Fruit fly (Drosophila melanogaster): ENCODE data around the gene elg1.
A peak's percentile ranks its signal among the peaks of the same experiment; 100 is the strongest.

The elg1 gene

dm6 chr3L:16113607-16114337 is 18.1 kb upstream of the elg1 start (continued):
- TF ChIP-seq CG10565 (GFP tag; optimal IDR thresholded peaks at IDR 0.05) (peak; percentile 39), CG17612 (GFP tag; IDR thresholded peaks at IDR 0.05) (no peak), ind (GFP tag; optimal IDR thresholded peaks at IDR 0.05) (peak; percentile 83), eyg (GFP tag; optimal IDR thresholded peaks at IDR 0.05) (peak; percentile 77), CG17385 (GFP tag; optimal IDR thresholded peaks at IDR 0.05) (no peak), Opbp (GFP tag; IDR thresholded peaks at IDR 0.05; ENCODE audit: partially characterized antibody) (peak; percentile 79; the same call in 2 of the 3 replicates), ato (GFP tag; IDR thresholded peaks at IDR 0.05; ENCODE audit: partially characterized antibody) (peak; percentile 50; the same call in 1 of the 2 replicates), nom (GFP tag; optimal IDR thresholded peaks at IDR 0.05) (peak; percentile 73), croc (GFP tag; conservative IDR thresholded peaks at IDR 0.05) (peak; percentile 39; the same call in 2 of the 3 replicates), trem (tag; optimal IDR thresholded peaks at IDR 0.05) (peak; percentile 59), CG8089 (GFP tag; optimal IDR thresholded peaks at IDR 0.05) (peak; percentile 50), CG18262 (tag; optimal IDR thresholded peaks at IDR 0.05) (peak; percentile 83), sug (tag; optimal IDR thresholded peaks at IDR 0.05) (peak; percentile 84), CG33557 (GFP tag; optimal IDR thresholded peaks at IDR 0.05) (peak; percentile 49), CG11247 (GFP tag; IDR thresholded peaks at IDR 0.05) (peak; percentile 56), p53 (GFP tag; optimal IDR thresholded peaks at IDR 0.05) (peak; percentile 72), CG12299 (tag; optimal IDR thresholded peaks at IDR 0.05) (no peak), jigr1 (GFP tag; IDR thresholded peaks at IDR 0.05) (0 out of 3 replicates have a peak, but pooled peaks have one; percentile 36), CG10366 (GFP tag; IDR thresholded peaks at IDR 0.05) (peak; percentile 80), ken (GFP tag; IDR thresholded peaks at IDR 0.05) (peak; percentile 87), CG17829 (tag; optimal IDR thresholded peaks at IDR 0.05) (peak; percentile 86), gsb-n (tag; optimal IDR thresholded peaks at IDR 0.05) (no peak), rib (GFP tag; IDR thresholded peaks at IDR 0.05) (peak; percentile 75; the same call in 1 of the 2 replicates), Ets65A (GFP tag) (peak; percentile 98), CG12155 (GFP tag; optimal IDR thresholded peaks at IDR 0.05) (peak; percentile 80), Fer3 (tag; optimal IDR thresholded peaks at IDR 0.05) (no peak), Ets97D (GFP tag; optimal IDR thresholded peaks at IDR 0.05) (peak; percentile 92), luna (GFP tag; optimal IDR thresholded peaks at IDR 0.05) (peak; percentile 79), CG6689 (GFP tag; IDR thresholded peaks at IDR 0.05) (peak; percentile 83), CG8765 (GFP tag; IDR thresholded peaks at IDR 0.05) (peak; percentile 54), fd102C (GFP tag; optimal IDR thresholded peaks at IDR 0.05) (no peak), CG34224 (GFP tag; IDR thresholded peaks at IDR 0.05; ENCODE audit: partially characterized antibody) (peak; percentile 53), Nf-YC (tag; optimal IDR thresholded peaks at IDR 0.05) (no peak), Spps (tag; optimal IDR thresholded peaks at IDR 0.05) (no peak), CG9727 (GFP tag; optimal IDR thresholded peaks at IDR 0.05) (peak; percentile 89), CG10979 (tag; optimal IDR thresholded peaks at IDR 0.05) (peak; percentile 77), dm (GFP tag; optimal IDR thresholded peaks at IDR 0.05) (peak; percentile 92), lab (GFP tag; optimal IDR thresholded peaks at IDR 0.05) (no peak), HmgD (GFP tag; optimal IDR thresholded peaks at IDR 0.05) (peak; percentile 74), dati (GFP tag; IDR thresholded peaks at IDR 0.05) (peak; percentile 30; the same call in 1 of the 2 replicates), Six4 (GFP tag; optimal IDR thresholded peaks at IDR 0.05) (peak; percentile 76), BEAF-32 (GFP tag; optimal IDR thresholded peaks at IDR 0.05) (peak; percentile 87), CG12104 (GFP tag; optimal IDR thresholded peaks at IDR 0.05) (peak; percentile 89), CG17186 (GFP tag; optimal IDR thresholded peaks at IDR 0.05) (peak; percentile 92), Nf-YA (GFP tag; IDR thresholded peaks at IDR 0.05) (peak; percentile 64; the same call in 1 of the 2 replicates), CG14441 (GFP tag; IDR thresholded peaks at IDR 0.05) (peak; percentile 77), CG6791 (GFP tag; IDR thresholded peaks at IDR 0.05; ENCODE audit: partially characterized antibody) (peak; percentile 47; the same call in 2 of the 3 replicates), CG11398 (GFP tag; optimal IDR thresholded peaks at IDR 0.05) (peak; percentile 60), Hr39 (optimal IDR thresholded peaks at IDR 0.05) (no peak)
